Worm (Caenorhabditis elegans) whole organism, L4 larva: ENCODE measurements around the gene T16G1.9.

ENCODE experiments used
- F37D6.2 ChIP-seq: sonication (generic microtip); optimal IDR thresholded peaks from 2 replicates; lab custom pipeline; 2016; ENCODE audit warnings: mild to moderate bottlenecking, missing genetic modification characterization, missing compliant biosample characterization
- F44E2.7 ChIP-seq: fragments of 200-800 bp; sonication (Bioruptor generic); IDR thresholded peaks from 2 replicates; pipeline ENCODE4 v2.1.2; 2022; ENCODE audit warnings: missing genetic modification characterization, missing compliant biosample characterization
- T20F7.1 ChIP-seq: fragments of 200-800 bp; sonication (Bioruptor generic); optimal IDR thresholded peaks from 2 replicates; lab custom pipeline; 2018; ENCODE audit warnings: mild to moderate bottlenecking, missing genetic modification characterization, missing compliant biosample characterization
- T26A8.4 ChIP-seq: fragments of 200-800 bp; sonication (Bioruptor generic); IDR thresholded peaks from 2 replicates; pipeline ENCODE4 v1.3.6; 2022; ENCODE audit warnings: missing genetic modification characterization, missing compliant biosample characterization
- Y105C5A.15 ChIP-seq: fragments of 200-800 bp; sonication (Bioruptor generic); IDR thresholded peaks from 2 replicates; pipeline ENCODE4 v1.3.6; 2022; ENCODE audit warnings: missing genetic modification characterization, missing compliant biosample characterization
- aha-1 ChIP-seq: fragments of 150-350 bp; peaks from one replicate; lab custom pipeline; 2014; ENCODE audit warnings: missing biosample characterization, missing genetic modification characterization
- ceh-28 ChIP-seq: fragments of 150-350 bp; optimal IDR thresholded peaks from 2 replicates; lab custom pipeline; 2014; ENCODE audit warnings: missing biosample characterization, missing genetic modification reagents, missing genetic modification characterization
- daf-12 ChIP-seq: fragments of 150-350 bp; optimal IDR thresholded peaks from 2 replicates; lab custom pipeline; 2014; ENCODE audit warnings: missing biosample characterization, missing genetic modification reagents, missing genetic modification characterization
- daf-16 ChIP-seq, 3 experiments: sonication (generic microtip); optimal IDR thresholded peaks; 2 replicates each; lab custom pipeline; 2016 to 2017; ENCODE audit warnings: missing genetic modification characterization in 3 of 3, missing genetic modification reagents in 3 of 3, mild to moderate bottlenecking in 2 of 3, missing compliant biosample characterization in 2 of 3, missing biosample characterization in 1 of 3, moderate library complexity in 1 of 3
- dmd-6 ChIP-seq: fragments of 200-800 bp; sonication (Bioruptor generic); IDR thresholded peaks from 2 replicates; pipeline ENCODE4 v1.3.6; 2022; ENCODE audit warnings: missing genetic modification reagents, missing genetic modification characterization, missing compliant biosample characterization
- dpl-1 ChIP-seq: fragments of 150-350 bp; optimal IDR thresholded peaks from 2 replicates; lab custom pipeline; 2014; ENCODE audit warnings: missing biosample characterization, missing genetic modification reagents, missing genetic modification characterization
- dve-1 ChIP-seq: sonication (generic microtip); optimal IDR thresholded peaks from 2 replicates; lab custom pipeline; 2017; ENCODE audit warnings: antibody characterized with exemption, mild to moderate bottlenecking, missing genetic modification characterization, missing compliant biosample characterization; ENCODE audit not compliant: insufficient read depth
- egl-27 ChIP-seq: sonication (generic microtip); optimal IDR thresholded peaks from 3 replicates; lab custom pipeline; 2017; ENCODE audit warnings: missing biosample characterization, missing genetic modification reagents, missing genetic modification characterization
- fkh-10 ChIP-seq: fragments of 150-350 bp; optimal IDR thresholded peaks from 2 replicates; lab custom pipeline; 2014; ENCODE audit warnings: missing biosample characterization, missing genetic modification reagents, missing genetic modification characterization
- fos-1 ChIP-seq: fragments of 150-350 bp; optimal IDR thresholded peaks from 2 replicates; lab custom pipeline; 2014; ENCODE audit warnings: missing biosample characterization, missing genetic modification characterization
- hlh-11 ChIP-seq: fragments of 200-800 bp; sonication (Bioruptor generic); optimal IDR thresholded peaks from 2 replicates; lab custom pipeline; 2018; ENCODE audit warnings: mild to moderate bottlenecking, missing genetic modification characterization, missing compliant biosample characterization
- lim-7 ChIP-seq: fragments of 200-800 bp; sonication (Bioruptor generic); IDR thresholded peaks from 2 replicates; pipeline ENCODE4 v1.3.6; 2022; ENCODE audit warnings: missing genetic modification characterization, missing compliant biosample characterization
- lin-1 ChIP-seq: fragments of 200-800 bp; sonication (Bioruptor generic); IDR thresholded peaks from 2 replicates; pipeline ENCODE4 v1.3.6; 2022; ENCODE audit warnings: missing genetic modification reagents, missing genetic modification characterization, missing compliant biosample characterization
- lin-13 ChIP-seq: fragments of 150-350 bp; optimal IDR thresholded peaks from 2 replicates; lab custom pipeline; 2014; ENCODE audit warnings: missing biosample characterization, missing genetic modification reagents, missing genetic modification characterization
- lin-29 ChIP-seq: fragments of 200-800 bp; sonication (Bioruptor generic); IDR thresholded peaks from 2 replicates; pipeline ENCODE4 v1.3.6; 2022; ENCODE audit warnings: missing genetic modification reagents, missing genetic modification characterization, missing compliant biosample characterization
- madf-5 ChIP-seq, 2 experiments: fragments of 200-800 bp; sonication (Bioruptor generic); IDR thresholded peaks; 2 replicates each; pipeline ENCODE4 v1.3.6; 2022; ENCODE audit warnings: missing compliant biosample characterization in 2 of 2, missing genetic modification characterization in 2 of 2
- madf-9 ChIP-seq: fragments of 200-800 bp; sonication (Bioruptor generic); conservative IDR thresholded peaks from 2 replicates; pipeline ENCODE4 v1.3.6; 2022; ENCODE audit warnings: missing genetic modification reagents, missing genetic modification characterization, missing compliant biosample characterization
- mes-2 ChIP-seq: sonication (generic microtip); optimal IDR thresholded peaks from 2 replicates; lab custom pipeline; 2016; ENCODE audit warnings: missing genotype, mild to moderate bottlenecking, missing genetic modification characterization, missing compliant biosample characterization; ENCODE audit not compliant: poor library complexity, severe bottlenecking
- mxl-3 ChIP-seq: fragments of 200-800 bp; sonication (Bioruptor generic); optimal IDR thresholded peaks from 2 replicates; lab custom pipeline; 2018; ENCODE audit warnings: mild to moderate bottlenecking, missing genetic modification characterization, missing compliant biosample characterization
- nhr-10 ChIP-seq: fragments of 150-350 bp; optimal IDR thresholded peaks from 2 replicates; lab custom pipeline; 2014; ENCODE audit warnings: missing biosample characterization, missing genetic modification characterization
- nhr-102 ChIP-seq: sonication (generic microtip); optimal IDR thresholded peaks from 2 replicates; lab custom pipeline; 2016; ENCODE audit warnings: mild to moderate bottlenecking, missing genetic modification characterization, moderate library complexity, missing compliant biosample characterization
- nhr-25 ChIP-seq: sonication (generic microtip); optimal IDR thresholded peaks from 2 replicates; lab custom pipeline; 2017; ENCODE audit warnings: missing genetic modification characterization, mild to moderate bottlenecking, missing compliant biosample characterization, antibody characterized with exemption, moderate library complexity, borderline replicate concordance; ENCODE audit not compliant: insufficient read depth
- nhr-28 ChIP-seq: fragments of 150-350 bp; optimal IDR thresholded peaks from 2 replicates; lab custom pipeline; 2014; ENCODE audit warnings: missing biosample characterization, missing genetic modification characterization
- nhr-42 ChIP-seq: fragments of 200-800 bp; sonication (Bioruptor generic); IDR thresholded peaks from 2 replicates; pipeline ENCODE4 v1.3.6; 2022; ENCODE audit warnings: missing genetic modification characterization, missing compliant biosample characterization
- nhr-6 ChIP-seq: fragments of 150-350 bp; optimal IDR thresholded peaks from 2 replicates; lab custom pipeline; 2014; ENCODE audit warnings: missing biosample characterization, missing genetic modification characterization
- pha-4 ChIP-seq, 2 experiments: fragments of 150-350 bp in 1 of 2; fragments of 200-800 bp in 1 of 2; sonication (Bioruptor generic) in 1 of 2; IDR thresholded peaks in 1 of 2; optimal IDR thresholded peaks in 1 of 2; 2 replicates each; pipeline versions ENCODE4 v1.3.6 to Lab custom; 2014 to 2022; ENCODE audit warnings: missing genetic modification characterization in 2 of 2, missing genetic modification reagents in 2 of 2, missing biosample characterization in 1 of 2, missing compliant biosample characterization in 1 of 2
- php-3 ChIP-seq: fragments of 200-800 bp; sonication (Bioruptor generic); IDR thresholded peaks from 2 replicates; pipeline ENCODE4 v1.3.6; 2022; ENCODE audit warnings: missing genetic modification reagents, missing genetic modification characterization, missing compliant biosample characterization
- pqm-1 ChIP-seq: sonication (generic microtip); optimal IDR thresholded peaks from 2 replicates; lab custom pipeline; 2017; ENCODE audit warnings: missing biosample characterization, missing genetic modification characterization
- sdz-12 ChIP-seq: fragments of 200-800 bp; sonication (Bioruptor generic); optimal IDR thresholded peaks from 2 replicates; lab custom pipeline; 2018; ENCODE audit warnings: mild to moderate bottlenecking, missing genetic modification characterization, missing compliant biosample characterization
- skn-1 ChIP-seq: fragments of 150-350 bp; optimal IDR thresholded peaks from 2 replicates; lab custom pipeline; 2014; ENCODE audit warnings: missing biosample characterization, missing genetic modification characterization
- snpc-4 ChIP-seq: fragments of 150-350 bp; optimal IDR thresholded peaks from 2 replicates; lab custom pipeline; 2014; ENCODE audit warnings: missing biosample characterization, missing genetic modification characterization
- spr-1 ChIP-seq: sonication (generic microtip); optimal IDR thresholded peaks from 2 replicates; lab custom pipeline; 2016; ENCODE audit warnings: mild to moderate bottlenecking, missing genetic modification characterization, missing compliant biosample characterization
- spr-3 ChIP-seq: fragments of 200-800 bp; sonication (Bioruptor generic); optimal IDR thresholded peaks from 2 replicates; lab custom pipeline; 2018; ENCODE audit warnings: mild to moderate bottlenecking, missing genetic modification characterization, missing compliant biosample characterization
- unc-62 ChIP-seq, 3 experiments: fragments of 150-350 bp in 1 of 3; sonication (generic microtip); optimal IDR thresholded peaks in 2 of 3; peaks in 1 of 3; 1 replicate in 1 of 3; 2 replicates in 2 of 3; lab custom pipeline; 2014 to 2017; ENCODE audit warnings: missing biosample characterization in 3 of 3, missing genetic modification characterization in 3 of 3, missing genetic modification reagents in 3 of 3, missing genotype in 1 of 3
- zag-1 ChIP-seq: fragments of 150-350 bp; optimal IDR thresholded peaks from 2 replicates; lab custom pipeline; 2014; ENCODE audit warnings: missing biosample characterization, missing genetic modification characterization
- zip-11 ChIP-seq: fragments of 200-800 bp; sonication (Bioruptor generic); IDR thresholded peaks from 2 replicates; pipeline ENCODE4 v1.3.6; 2022; ENCODE audit warnings: missing genetic modification characterization, missing compliant biosample characterization
- zip-2 ChIP-seq: fragments of 150-350 bp; optimal IDR thresholded peaks from 2 replicates; lab custom pipeline; 2014; ENCODE audit warnings: missing biosample characterization, missing genetic modification characterization

T16G1.9 gene

DNA sequence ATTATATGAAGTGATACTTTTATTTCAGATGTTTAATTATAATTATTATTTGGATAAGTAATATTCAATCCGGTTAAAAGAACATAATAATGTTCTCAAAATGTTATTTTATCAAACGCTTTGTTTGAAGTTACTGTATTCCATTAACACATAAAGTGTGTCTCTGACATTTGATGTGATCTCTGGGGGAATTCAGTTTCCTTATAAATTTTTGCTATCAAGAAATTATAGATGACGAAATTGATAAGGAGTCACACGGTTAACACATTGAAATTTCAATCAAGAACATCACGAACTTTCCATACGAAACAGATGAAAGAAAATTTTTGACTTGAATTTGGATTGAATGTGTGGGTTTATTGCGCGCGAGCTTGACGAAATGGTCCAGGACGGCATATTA, 29.0 kb downstream of the T16G1.9 start (continued):
- TF ChIP-seq Y105C5A.15 (GFP tag; lab: Robert Waterston, UW) (no peak), fkh-10 (no peak), nhr-25 (no peak), zip-2 (no peak), egl-27 (tag; lab: Kevin White, UChicago) (no peak), dve-1 (tag; lab: Kevin White, UChicago) (peak; percentile 61), lin-29 (GFP tag; lab: Robert Waterston, UW) (no peak), pha-4 (GFP tag; IDR thresholded peaks at IDR 0.05; lab: Robert Waterston, UW) (no peak), pha-4 (tag; optimal IDR thresholded peaks at IDR 0.05; lab: Kevin White, UChicago) (no peak), nhr-6 (tag; lab: Kevin White, UChicago) (peak; percentile 48), daf-16 (GFP tag; optimal IDR thresholded peaks at IDR 0.05; lab: Kevin White, UChicago) (no peak), daf-16 (tag; optimal IDR thresholded peaks at IDR 0.05; lab: Kevin White, UChicago) (peak; percentile 68), F37D6.2 (tag; lab: Kevin White, UChicago) (no peak), snpc-4 (tag; lab: Kevin White, UChicago) (no peak), lim-7 (GFP tag; lab: Robert Waterston, UW) (no peak), ceh-28 (tag; lab: Kevin White, UChicago) (no peak), sdz-12 (GFP tag; lab: Kevin White, UChicago) (no peak), nhr-28 (tag; lab: Kevin White, UChicago) (peak; percentile 87)

DNA sequence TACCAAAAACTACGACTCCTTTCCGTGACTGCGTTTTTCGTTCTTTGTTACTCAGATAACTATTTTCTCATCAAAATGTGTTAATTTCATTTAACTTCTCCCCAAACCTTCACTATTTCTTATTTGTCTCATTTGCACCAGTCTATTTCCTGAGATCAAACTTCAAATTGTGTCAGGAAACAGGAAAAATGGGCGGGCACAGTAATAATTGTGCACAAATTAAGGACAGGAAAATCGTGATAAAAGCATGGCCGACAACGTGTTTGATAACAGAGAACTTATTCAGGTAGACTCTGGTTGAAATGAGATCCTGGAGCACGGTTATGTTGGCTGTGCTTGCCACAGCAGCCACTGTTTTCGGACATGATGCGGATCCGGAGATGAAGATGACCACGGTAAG, 31.0 kb downstream of the T16G1.9 start, which contains the start of gene lipl-1:
TSS of gene lipl-1 (plus strand) at position 282 of the 400 bp plus-strand sequence.
- TF ChIP-seq nhr-10 (tag; lab: Kevin White, UChicago) (no peak), T20F7.1 (GFP tag; lab: Kevin White, UChicago) (no peak), nhr-28 (tag; lab: Kevin White, UChicago) (peak; percentile 58), F44E2.7 (no peak), dmd-6 (GFP tag; lab: Robert Waterston, UW) (peak; percentile 67), skn-1 (no peak), pha-4 (GFP tag; IDR thresholded peaks at IDR 0.05; lab: Robert Waterston, UW) (no peak), pha-4 (tag; optimal IDR thresholded peaks at IDR 0.05; lab: Kevin White, UChicago) (no peak), fos-1 (tag; lab: Kevin White, UChicago) (no peak), spr-1 (tag; lab: Kevin White, UChicago) (no peak), spr-3 (no peak), mxl-3 (GFP tag; lab: Kevin White, UChicago) (peak; percentile 54), sdz-12 (GFP tag; lab: Kevin White, UChicago) (no peak), dve-1 (tag; lab: Kevin White, UChicago) (no peak), nhr-42 (GFP tag; lab: Robert Waterston, UW) (no peak), zag-1 (tag; lab: Kevin White, UChicago) (no peak), nhr-102 (no peak), hlh-11 (no peak), lin-13 (GFP tag; lab: Kevin White, UChicago) (no peak), dpl-1 (no peak), madf-9 (no peak), php-3 (GFP tag; lab: Robert Waterston, UW) (no peak), lin-1 (GFP tag; lab: Robert Waterston, UW) (no peak), aha-1 (no peak), daf-12 (tag; lab: Kevin White, UChicago) (no peak), unc-62 (GFP tag; optimal IDR thresholded peaks at IDR 0.05 in 1 of 2; lab: Kevin White, UChicago) (no peak), unc-62 (tag; optimal IDR thresholded peaks at IDR 0.05; lab: Kevin White, UChicago) (no peak), lin-29 (GFP tag; lab: Robert Waterston, UW) (no peak), T26A8.4 (GFP tag; lab: Robert Waterston, UW) (no peak), mes-2 (tag; lab: Kevin White, UChicago) (no peak), daf-16 (GFP tag; optimal IDR thresholded peaks at IDR 0.05; lab: Kevin White, UChicago) (no peak), daf-16 (tag; optimal IDR thresholded peaks at IDR 0.05; lab: Kevin White, UChicago) (peak; percentile 14), madf-5 (GFP tag; IDR thresholded peaks at IDR 0.05; lab: Robert Waterston, UW) (no peak), nhr-25 (no peak), zip-2 (no peak), zip-11 (no peak), pqm-1 (tag; lab: Kevin White, UChicago) (no peak)
